Worm (Caenorhabditis elegans): ENCODE results near the gene C16A11.2.

The C16A11.2 gene

ce11 chrII:4229106-4229708 lies 8.8 kb upstream of the C16A11.2 start, which contains the start of gene C16A11.3 (continued):
- TF ChIP-seq F52B5.7 (tag; optimal IDR thresholded peaks at IDR 0.05) (no peak), T26A5.8 (tag; optimal IDR thresholded peaks at IDR 0.05) (no peak), pha-4 (tag; optimal IDR thresholded peaks at IDR 0.05) (no peak), gei-17 (GFP tag; optimal IDR thresholded peaks at IDR 0.05) (no peak), hlh-26 (GFP tag; conservative IDR thresholded peaks at IDR 0.05) (no peak), rcor-1 (GFP tag; IDR thresholded peaks at IDR 0.05) (no peak), D2030.7 (GFP tag; IDR thresholded peaks at IDR 0.05) (no peak), let-607 (tag; optimal IDR thresholded peaks at IDR 0.05) (no peak), ceh-100 (GFP tag; IDR thresholded peaks at IDR 0.05) (no peak), nfya-2 (GFP tag; IDR thresholded peaks at IDR 0.05) (0 out of 2 replicates have a peak, but pooled peaks have one; percentile 74), ets-4 (GFP tag; optimal IDR thresholded peaks at IDR 0.05) (no peak), F57A8.1 (GFP tag; optimal IDR thresholded peaks at IDR 0.05) (no peak), sea-2 (GFP tag; IDR thresholded peaks at IDR 0.05) (no peak), F33H1.4 (GFP tag; IDR thresholded peaks at IDR 0.05) (peak; percentile 74), ceh-40 (GFP tag; IDR thresholded peaks at IDR 0.05) (no peak), mes-4 (tag; optimal IDR thresholded peaks at IDR 0.05) (peak; percentile 12), snpc-4 (GFP tag; optimal IDR thresholded peaks at IDR 0.05) (peak; percentile 35), snpc-4 (tag; optimal IDR thresholded peaks at IDR 0.05) (peak in 2 of 4 experiments; percentile 3 to 42), nhr-27 (tag; optimal IDR thresholded peaks at IDR 0.05) (no peak), madf-3 (GFP tag; IDR thresholded peaks at IDR 0.05) (0 out of 2 replicates have a peak, but pooled peaks have one; percentile 54), rec-8 (tag; optimal IDR thresholded peaks at IDR 0.05) (no peak), Y79H2A.3 (GFP tag; conservative IDR thresholded peaks at IDR 0.05) (no peak), K11D2.4 (GFP tag; IDR thresholded peaks at IDR 0.05) (no peak), lin-35 (GFP tag; optimal IDR thresholded peaks at IDR 0.05) (peak in 1 of 3 experiments; percentile 32), lsy-27 (tag; optimal IDR thresholded peaks at IDR 0.05; ENCODE audit: borderline replicate concordance, insufficient read depth) (no peak), F22D6.2 (tag; optimal IDR thresholded peaks at IDR 0.05) (no peak), madf-10 (tag; optimal IDR thresholded peaks at IDR 0.05) (no peak), dox-1 (GFP tag; IDR thresholded peaks at IDR 0.05) (no peak), aptf-2 (GFP tag; conservative IDR thresholded peaks at IDR 0.05) (no peak), dpl-1 (GFP tag; optimal IDR thresholded peaks at IDR 0.05) (no peak), repo-1 (tag; optimal IDR thresholded peaks at IDR 0.05) (no peak), unc-62 (GFP tag; optimal IDR thresholded peaks at IDR 0.05) (no peak), tlf-1 (GFP tag; optimal IDR thresholded peaks at IDR 0.05) (peak; percentile 58), B0019.2 (GFP tag; conservative IDR thresholded peaks at IDR 0.05) (no peak), Y95B8A.8 (GFP tag; IDR thresholded peaks at IDR 0.05) (no peak), K12H6.12 (tag; optimal IDR thresholded peaks at IDR 0.05) (no peak), ama-1 (optimal IDR thresholded peaks at IDR 0.05) (no peak), ama-1 (GFP tag; optimal IDR thresholded peaks at IDR 0.05) (peak in 1 of 2 experiments; percentile 86), lin-54 (GFP tag; optimal IDR thresholded peaks at IDR 0.05) (peak; percentile 12), mel-28 (tag; optimal IDR thresholded peaks at IDR 0.05; ENCODE audit: borderline replicate concordance) (no peak), let-526 (GFP tag; IDR thresholded peaks at IDR 0.05) (no peak), F39B2.1 (GFP tag; IDR thresholded peaks at IDR 0.05) (no peak), lin-26 (GFP tag; IDR thresholded peaks at IDR 0.05) (no peak), unc-130 (GFP tag; optimal IDR thresholded peaks at IDR 0.05) (peak; percentile 70), zim-3 (tag; optimal IDR thresholded peaks at IDR 0.05) (no peak), attf-5 (GFP tag; optimal IDR thresholded peaks at IDR 0.05) (no peak), rpc-1 (optimal IDR thresholded peaks at IDR 0.05) (no peak), rpc-1 (tag; optimal IDR thresholded peaks at IDR 0.05) (no peak), ztf-6 (GFP tag; IDR thresholded peaks at IDR 0.05) (no peak)

All from whole organism, young adult.